Fruit fly (Drosophila melanogaster) whole organism, prepupa: ENCODE measurements around the gene CG33191.

Experiments used
- Blimp-1 ChIP-seq: fragments of 200-800 bp; sonication (Bioruptor generic); optimal IDR thresholded peaks from 3 replicates; lab custom pipeline; 2017; ENCODE audit warnings: missing biosample characterization, missing genetic modification characterization, mild to moderate bottlenecking, moderate library complexity, missing genetic modification reagents
- CG10631 ChIP-seq: fragments of 200-800 bp; sonication (Bioruptor generic); optimal IDR thresholded peaks from 2 replicates; lab custom pipeline; 2016; ENCODE audit warnings: missing biosample characterization, missing genetic modification characterization
- CG10669 ChIP-seq: fragments of 200-800 bp; sonication (Bioruptor generic); optimal IDR thresholded peaks from 3 replicates; lab custom pipeline; 2018; ENCODE audit warnings: missing biosample characterization, mild to moderate bottlenecking, missing genetic modification characterization, moderate library complexity
- CG11762 ChIP-seq: fragments of 200-800 bp; sonication (Bioruptor generic); optimal IDR thresholded peaks from 3 replicates; lab custom pipeline; 2016; ENCODE audit warnings: missing biosample characterization, missing genetic modification characterization; ENCODE audit not compliant: insufficient read depth
- CG11902 ChIP-seq: fragments of 200-800 bp; sonication (Bioruptor generic); optimal IDR thresholded peaks from 3 replicates; lab custom pipeline; 2016; ENCODE audit warnings: missing biosample characterization, missing genetic modification characterization
- CG15336 ChIP-seq: fragments of 200-800 bp; sonication (Bioruptor generic); IDR thresholded peaks from 2 replicates; pipeline ENCODE4 v1.3.6; 2022; ENCODE audit warnings: missing biosample characterization, missing genetic modification characterization
- CG1621 ChIP-seq: fragments of 200-800 bp; sonication (Bioruptor generic); optimal IDR thresholded peaks from 3 replicates; lab custom pipeline; 2018; ENCODE audit warnings: missing biosample characterization, mild to moderate bottlenecking, missing genetic modification characterization
- CG16779 ChIP-seq: fragments of 200-800 bp; sonication (Bioruptor generic); optimal IDR thresholded peaks from 3 replicates; lab custom pipeline; 2017; ENCODE audit warnings: missing biosample characterization, mild to moderate bottlenecking, missing genetic modification characterization
- CG3032 ChIP-seq: fragments of 200-800 bp; optimal IDR thresholded peaks from 2 replicates; lab custom pipeline; 2019; ENCODE audit warnings: missing biosample characterization, mild to moderate bottlenecking, missing genetic modification characterization, moderate library complexity
- CG31627 ChIP-seq: fragments of 200-800 bp; sonication (Bioruptor generic); optimal IDR thresholded peaks from 3 replicates; lab custom pipeline; 2016; ENCODE audit warnings: missing biosample characterization, missing genetic modification characterization
- CG32006 ChIP-seq: fragments of 200-800 bp; sonication (Bioruptor generic); optimal IDR thresholded peaks from 3 replicates; lab custom pipeline; 2017; ENCODE audit warnings: missing biosample characterization, mild to moderate bottlenecking, missing genetic modification characterization
- CG34406 ChIP-seq: fragments of 200-800 bp; sonication (Bioruptor generic); optimal IDR thresholded peaks from 3 replicates; lab custom pipeline; 2016; ENCODE audit warnings: missing biosample characterization, missing genetic modification characterization
- CG3919 ChIP-seq: fragments of 200-800 bp; sonication (Bioruptor generic); optimal IDR thresholded peaks from 3 replicates; lab custom pipeline; 2016; ENCODE audit warnings: missing biosample characterization, missing genetic modification characterization
- CG4318 ChIP-seq: fragments of 200-800 bp; sonication (Bioruptor generic); optimal IDR thresholded peaks from 3 replicates; lab custom pipeline; 2017; ENCODE audit warnings: missing biosample characterization, mild to moderate bottlenecking, missing genetic modification characterization
- CG6163 ChIP-seq: fragments of 200-800 bp; sonication (Bioruptor generic); IDR thresholded peaks from 3 replicates; pipeline ENCODE4 v1.3.6; 2022; ENCODE audit warnings: missing biosample characterization, missing genetic modification characterization
- CG6276 ChIP-seq: fragments of 200-800 bp; sonication (Bioruptor generic); optimal IDR thresholded peaks from 2 replicates; lab custom pipeline; 2017; ENCODE audit warnings: missing biosample characterization, mild to moderate bottlenecking, missing genetic modification characterization
- CG6808 ChIP-seq: fragments of 200-800 bp; sonication (Bioruptor generic); optimal IDR thresholded peaks from 3 replicates; lab custom pipeline; 2017; ENCODE audit warnings: missing biosample characterization, missing genetic modification characterization, mild to moderate bottlenecking, moderate library complexity, missing genetic modification reagents
- CG6854 ChIP-seq: fragments of 200-800 bp; sonication (Bioruptor generic); optimal IDR thresholded peaks from 2 replicates; lab custom pipeline; 2017; ENCODE audit warnings: missing biosample characterization, mild to moderate bottlenecking, missing genetic modification characterization
- CG7368 ChIP-seq: fragments of 200-800 bp; sonication (Bioruptor generic); optimal IDR thresholded peaks from 3 replicates; lab custom pipeline; 2016; ENCODE audit warnings: missing biosample characterization, missing genetic modification characterization
- CG8119 ChIP-seq: fragments of 200-800 bp; sonication (Bioruptor generic); IDR thresholded peaks from 3 replicates; pipeline ENCODE4 v1.3.6; 2022; ENCODE audit warnings: missing biosample characterization, missing genetic modification characterization
- CG9139 ChIP-seq: fragments of 200-800 bp; sonication (Bioruptor generic); optimal IDR thresholded peaks from 3 replicates; lab custom pipeline; 2017; ENCODE audit warnings: missing biosample characterization, mild to moderate bottlenecking, missing genetic modification characterization
- Eip78C ChIP-seq: fragments of 200-800 bp; sonication (Bioruptor generic); peaks from one replicate; lab custom pipeline; 2016; ENCODE audit warnings: missing biosample characterization, missing genetic modification characterization
- Eip93F ChIP-seq: fragments of 200-800 bp; sonication (Bioruptor generic); optimal IDR thresholded peaks from 2 replicates; lab custom pipeline; 2016; ENCODE audit warnings: missing biosample characterization, mild to moderate bottlenecking, missing genetic modification characterization
- Ets21C ChIP-seq: fragments of 200-800 bp; sonication (Bioruptor generic); optimal IDR thresholded peaks from 3 replicates; lab custom pipeline; 2016; ENCODE audit warnings: missing biosample characterization, missing genetic modification characterization
- Ets96B ChIP-seq: fragments of 200-800 bp; optimal IDR thresholded peaks from 2 replicates; lab custom pipeline; 2019; ENCODE audit warnings: missing biosample characterization, mild to moderate bottlenecking, missing genetic modification characterization, moderate library complexity
- Gug ChIP-seq: fragments of 200-800 bp; sonication (Bioruptor generic); IDR thresholded peaks from 2 replicates; pipeline ENCODE4 v1.3.6; 2022; ENCODE audit warnings: missing biosample characterization, missing genetic modification characterization
- Hr38 ChIP-seq: sonication (Bioruptor generic); optimal IDR thresholded peaks from 2 replicates; lab custom pipeline; 2016; ENCODE audit warnings: missing biosample characterization, missing genetic modification characterization
- Hr39 ChIP-seq: fragments of 200-800 bp; sonication (Bioruptor generic); optimal IDR thresholded peaks from 2 replicates; lab custom pipeline; 2016; ENCODE audit warnings: missing biosample characterization, missing genetic modification characterization
- Hr4 ChIP-seq: fragments of 200-800 bp; sonication (Bioruptor generic); optimal IDR thresholded peaks from 3 replicates; lab custom pipeline; 2016; ENCODE audit warnings: missing biosample characterization, missing genetic modification characterization
- Met ChIP-seq: fragments of 200-800 bp; sonication (Bioruptor generic); optimal IDR thresholded peaks from 3 replicates; lab custom pipeline; 2016; ENCODE audit warnings: missing biosample characterization, missing genetic modification characterization
- OdsH ChIP-seq: fragments of 200-800 bp; sonication (Bioruptor generic); optimal IDR thresholded peaks from 3 replicates; lab custom pipeline; 2016; ENCODE audit warnings: missing biosample characterization, missing genetic modification characterization
- Sox14 ChIP-seq: fragments of 200-800 bp; sonication (Bioruptor generic); optimal IDR thresholded peaks from 3 replicates; lab custom pipeline; 2016; ENCODE audit warnings: missing biosample characterization, missing genetic modification characterization
- acj6 ChIP-seq: fragments of 200-800 bp; sonication (Bioruptor generic); optimal IDR thresholded peaks from 3 replicates; lab custom pipeline; 2016; ENCODE audit warnings: missing biosample characterization, missing genetic modification characterization
- cyc ChIP-seq: fragments of 200-800 bp; sonication (Bioruptor generic); optimal IDR thresholded peaks from 3 replicates; lab custom pipeline; 2016; ENCODE audit warnings: missing biosample characterization, missing genetic modification characterization
- dac ChIP-seq: fragments of 200-800 bp; sonication (Bioruptor generic); optimal IDR thresholded peaks from 2 replicates; lab custom pipeline; 2017; ENCODE audit warnings: missing biosample characterization, mild to moderate bottlenecking, missing genetic modification characterization
- dsx ChIP-seq: fragments of 200-800 bp; optimal IDR thresholded peaks from 3 replicates; lab custom pipeline; 2019; ENCODE audit warnings: missing biosample characterization, mild to moderate bottlenecking, missing genetic modification characterization, moderate library complexity; ENCODE audit not compliant: poor library complexity, severe bottlenecking
- eg ChIP-seq: fragments of 200-800 bp; sonication (Bioruptor generic); IDR thresholded peaks from 3 replicates; pipeline ENCODE4 v1.3.6; 2022; ENCODE audit warnings: missing biosample characterization, missing genetic modification characterization
- esn ChIP-seq: fragments of 200-800 bp; sonication (Bioruptor generic); optimal IDR thresholded peaks from 2 replicates; lab custom pipeline; 2016; ENCODE audit warnings: missing biosample characterization, mild to moderate bottlenecking, missing genetic modification characterization, moderate library complexity
- fd59A ChIP-seq: fragments of 200-800 bp; sonication (Bioruptor generic); optimal IDR thresholded peaks from 2 replicates; lab custom pipeline; 2017; ENCODE audit warnings: missing biosample characterization, mild to moderate bottlenecking, missing genetic modification characterization, missing genetic modification reagents
- fd85E ChIP-seq: fragments of 200-800 bp; sonication (Bioruptor generic); optimal IDR thresholded peaks from 3 replicates; lab custom pipeline; 2016; ENCODE audit warnings: missing biosample characterization, missing genetic modification characterization
- fkh ChIP-seq: fragments of 200-800 bp; sonication (Bioruptor generic); optimal IDR thresholded peaks from 3 replicates; lab custom pipeline; 2017; ENCODE audit warnings: missing biosample characterization, mild to moderate bottlenecking, missing genetic modification characterization, moderate library complexity
- lz ChIP-seq: fragments of 200-800 bp; sonication (Bioruptor generic); optimal IDR thresholded peaks from 3 replicates; lab custom pipeline; 2016; ENCODE audit warnings: missing biosample characterization, missing genetic modification characterization
- pdm3 ChIP-seq: fragments of 200-800 bp; sonication (Bioruptor generic); optimal IDR thresholded peaks from 3 replicates; lab custom pipeline; 2016; ENCODE audit warnings: missing biosample characterization, missing genetic modification characterization
- salr ChIP-seq, 2 experiments: fragments of 200-800 bp; sonication (Bioruptor generic); optimal IDR thresholded peaks; 3 replicates each; lab custom pipeline; 2016 to 2018; ENCODE audit warnings: missing biosample characterization in 2 of 2, missing genetic modification characterization in 2 of 2, mild to moderate bottlenecking in 1 of 2
- svp ChIP-seq: fragments of 200-800 bp; sonication (Bioruptor generic); peaks from one replicate; lab custom pipeline; 2016; ENCODE audit warnings: missing biosample characterization, missing genetic modification characterization
- topi ChIP-seq: fragments of 200-800 bp; sonication (Bioruptor generic); optimal IDR thresholded peaks from 3 replicates; lab custom pipeline; 2016; ENCODE audit warnings: missing biosample characterization, missing genetic modification characterization
- vri ChIP-seq: fragments of 200-800 bp; sonication (Bioruptor generic); optimal IDR thresholded peaks from 3 replicates; lab custom pipeline; 2016; ENCODE audit warnings: missing biosample characterization, mild to moderate bottlenecking, missing genetic modification characterization

The CG33191 gene

DNA sequence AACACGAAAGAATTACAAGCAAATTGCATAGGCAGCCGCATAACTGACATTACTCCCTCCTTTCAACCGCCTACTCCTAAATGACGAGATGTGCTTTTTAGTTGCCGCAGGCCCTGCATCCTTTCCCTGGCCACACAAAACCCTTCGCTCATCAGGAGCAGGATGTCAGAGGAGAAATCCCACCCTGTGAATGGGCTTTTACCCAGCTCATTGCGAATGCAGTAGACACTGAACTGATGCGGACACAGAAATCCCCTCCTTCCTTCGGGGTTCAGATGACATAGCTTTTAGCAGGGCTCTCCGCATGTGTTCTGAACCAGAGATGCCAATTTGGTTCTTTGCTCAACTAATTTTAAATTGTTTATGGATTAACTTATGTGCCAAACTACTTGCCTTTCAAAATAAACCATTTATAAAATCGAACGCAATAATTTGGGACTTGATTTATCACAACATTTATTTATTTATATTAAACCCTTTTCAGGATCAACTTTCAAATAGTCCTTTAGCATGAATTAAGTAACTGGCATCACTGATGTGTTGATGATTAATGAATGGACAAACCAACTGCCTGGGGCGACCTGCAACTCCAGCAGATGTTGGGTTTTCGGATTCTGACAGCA lies 40.5 kb downstream of the CG33191 start (continued):
- TF ChIP-seq CG6854 (GFP tag; lab: Kevin White, UChicago) = no peak
- no peak for TF ChIP-seq CG10631 (GFP tag; lab: Kevin White, UChicago)
- no peak for TF ChIP-seq pdm3 (GFP tag; lab: Kevin White, UChicago)
- TF ChIP-seq Ets96B = peak; percentile 48
- no peak for TF ChIP-seq CG34406
- peak; percentile 24 for TF ChIP-seq Met (GFP tag; lab: Kevin White, UChicago)
- TF ChIP-seq fd85E (GFP tag; lab: Kevin White, UChicago) = no peak
- TF ChIP-seq CG10669 (GFP tag; lab: Kevin White, UChicago) = peak; percentile 6
- TF ChIP-seq CG4318 (GFP tag; lab: Kevin White, UChicago) = no peak
- no peak for TF ChIP-seq CG11762 (GFP tag; lab: Kevin White, UChicago)
- no peak for TF ChIP-seq CG3032

DNA sequence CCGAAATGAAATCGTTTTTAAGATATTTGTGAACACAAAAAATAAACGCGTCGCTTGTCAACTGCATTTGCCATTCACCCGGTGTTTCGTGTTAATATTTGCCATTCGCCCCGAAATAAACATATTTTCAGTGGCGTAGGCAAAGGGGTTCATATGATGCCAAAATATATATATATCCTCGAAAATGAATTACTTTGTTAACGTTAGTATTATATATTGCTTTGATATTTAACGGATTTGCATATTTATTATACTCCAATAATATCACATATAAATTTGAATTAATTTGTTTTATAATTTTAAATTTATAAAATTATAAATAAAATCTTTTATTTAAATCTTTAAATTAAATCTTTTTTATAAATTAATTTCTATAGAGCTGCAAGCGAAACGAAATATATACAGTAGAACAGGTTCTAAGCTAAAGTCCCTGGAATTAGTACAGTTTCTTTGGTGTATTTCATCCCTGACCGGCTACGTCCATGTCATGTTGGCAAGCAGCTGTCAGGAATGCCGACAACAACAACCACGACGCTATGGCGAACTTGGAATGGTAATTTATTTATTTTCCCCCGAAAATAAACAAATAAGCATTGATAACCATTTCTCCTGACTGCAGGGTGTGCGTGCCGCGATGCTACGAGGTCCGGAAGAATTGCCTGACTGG lies 48.0 kb downstream of the CG33191 start, which contains the start of the genes M1BP and CG8202:
Gene M1BP, minus strand, starts transcription at position 102 of the 667 bp plus-strand sequence.
Gene CG8202, plus strand, starts transcription at position 495 of the 667 bp plus-strand sequence.
- TF ChIP-seq Sox14 (GFP tag; lab: Kevin White, UChicago) (peak; percentile 71), CG1621 (tag; lab: Kevin White, UChicago) (no peak), CG31627 (GFP tag; lab: Kevin White, UChicago) (peak; percentile 76), Hr38 (GFP tag; lab: Kevin White, UChicago) (no peak), vri (GFP tag; lab: Kevin White, UChicago) (peak; percentile 54), OdsH (peak; percentile 89), Eip78C (no peak), CG3919 (peak; percentile 86), CG6854 (GFP tag; lab: Kevin White, UChicago) (peak; percentile 75), Hr4 (GFP tag; lab: Kevin White, UChicago) (no peak), topi (GFP tag; lab: Kevin White, UChicago) (peak; percentile 76), CG3032 (peak; percentile 91), CG11902 (peak; percentile 82), dac (GFP tag; lab: Kevin White, UChicago) (peak; percentile 56), fkh (peak; percentile 67), CG15336 (GFP tag; lab: Robert Waterston, UW) (peak; percentile 69), CG7368 (GFP tag; lab: Kevin White, UChicago) (peak; percentile 79), acj6 (GFP tag; lab: Kevin White, UChicago) (peak; percentile 84), CG16779 (tag; lab: Kevin White, UChicago) (no peak), cyc (peak; percentile 72), CG9139 (no peak), CG6163 (GFP tag; lab: Robert Waterston, UW) (no peak; the same call in 2 of the 3 replicates), lz (GFP tag; lab: Kevin White, UChicago) (peak; percentile 81), dsx (GFP tag; lab: Kevin White, UChicago) (peak; percentile 83), fd59A (GFP tag; lab: Kevin White, UChicago) (peak; percentile 38), CG8119 (GFP tag; lab: Robert Waterston, UW) (no peak; the same call in 1 of the 3 replicates), eg (GFP tag; lab: Robert Waterston, UW) (no peak; the same call in 2 of the 3 replicates), CG32006 (GFP tag; lab: Kevin White, UChicago) (peak; percentile 93), Ets21C (GFP tag; lab: Kevin White, UChicago) (peak; percentile 62), esn (peak; percentile 91), svp (GFP tag; lab: Kevin White, UChicago) (no peak), Met (GFP tag; lab: Kevin White, UChicago) (no peak), CG34406 (peak; percentile 92), Eip93F (GFP tag; lab: Kevin White, UChicago) (peak; percentile 44), pdm3 (GFP tag; lab: Kevin White, UChicago) (no peak), Gug (GFP tag; lab: Robert Waterston, UW) (0 out of 2 replicates have a peak, but pooled peaks have one; percentile 30), Hr39 (GFP tag; lab: Kevin White, UChicago) (peak; percentile 77), CG6808 (GFP tag; lab: Kevin White, UChicago) (no peak), salr (GFP tag; optimal IDR thresholded peaks at IDR 0.05; lab: Kevin White, UChicago) (peak in 1 of 2 experiments; percentile 43), CG10669 (GFP tag; lab: Kevin White, UChicago) (peak; percentile 74), CG6276 (GFP tag; lab: Kevin White, UChicago) (no peak), Blimp-1 (GFP tag; lab: Kevin White, UChicago) (peak; percentile 77)
